In genomic region chrX:1927473-1928306, dm6 we compare ENCODE assay signal across 2 fruit fly cellular contexts.
TF ChIP-seq lines count a peak whose summit lies in the region.

CG11596 (plus strand) TSS chrX:1927683.

TF ChIP-seq in whole organism, adult, 20 proteins besides CTCF, POLR2A, EP300 and RAD21 (continued from another document):
- TF ChIP-seq CG7101 (tag; optimal IDR thresholded peaks at IDR 0.05; lab: Kevin White, UChicago), result peak; percentile 18

TF ChIP-seq in whole organism, embryonic, 481 proteins besides CTCF, POLR2A, EP300 and RAD21 (continued from another document and continues in another):
- TF ChIP-seq CG11723 (GFP tag; optimal IDR thresholded peaks at IDR 0.05; lab: Kevin White, UChicago) (no peak), CG10431 (GFP tag; optimal IDR thresholded peaks at IDR 0.05; lab: Kevin White, UChicago) (no peak), p53 (GFP tag; optimal IDR thresholded peaks at IDR 0.05; lab: Kevin White, UChicago) (peak; percentile 84), MBD-R2 (GFP tag; IDR thresholded peaks at IDR 0.05; lab: Robert Waterston, UW) (peak; percentile 28), CG18764 (GFP tag; optimal IDR thresholded peaks at IDR 0.05; lab: Kevin White, UChicago) (no peak), Dll (GFP tag; IDR thresholded peaks at IDR 0.05; lab: Robert Waterston, UW; ENCODE audit: partially characterized antibody) (0 out of 4 replicates have a peak, but pooled peaks have one; percentile 15), CG2120 (GFP tag; optimal IDR thresholded peaks at IDR 0.05; lab: Kevin White, UChicago) (peak; percentile 47), Eip74EF (GFP tag; optimal IDR thresholded peaks at IDR 0.05; lab: Kevin White, UChicago) (no peak), amos (GFP tag; IDR thresholded peaks at IDR 0.05; lab: Robert Waterston, UW; ENCODE audit: partially characterized antibody) (peak; percentile 34; the same call in 1 of the 2 replicates), CG11456 (GFP tag; IDR thresholded peaks at IDR 0.05; lab: Robert Waterston, UW) (no peak), GATAe (GFP tag; conservative IDR thresholded peaks at IDR 0.05; lab: Robert Waterston, UW) (peak; percentile 27; the same call in 1 of the 2 replicates), hth (optimal IDR thresholded peaks at IDR 0.05; lab: Kevin White, UChicago) (no peak), Xrp1 (GFP tag; IDR thresholded peaks at IDR 0.05; lab: Robert Waterston, UW) (peak; percentile 13; the same call in 1 of the 2 replicates), Atf-2 (GFP tag; optimal IDR thresholded peaks at IDR 0.05; lab: Kevin White, UChicago) (no peak), D (optimal IDR thresholded peaks at IDR 0.05; lab: Kevin White, UChicago) (no peak), D (GFP tag; optimal IDR thresholded peaks at IDR 0.05; lab: Kevin White, UChicago) (no peak), CG10366 (GFP tag; IDR thresholded peaks at IDR 0.05; lab: Robert Waterston, UW) (peak; percentile 20; the same call in 1 of the 2 replicates), CG11696 (GFP tag; IDR thresholded peaks at IDR 0.05; lab: Robert Waterston, UW) (no peak), da (GFP tag; optimal IDR thresholded peaks at IDR 0.05; lab: Kevin White, UChicago) (no peak), cato (GFP tag; optimal IDR thresholded peaks at IDR 0.05; lab: Kevin White, UChicago; ENCODE audit: borderline replicate concordance) (no peak), CG9932 (GFP tag; IDR thresholded peaks at IDR 0.05; lab: Robert Waterston, UW) (peak; percentile 58), sr (GFP tag; IDR thresholded peaks at IDR 0.05; lab: Robert Waterston, UW) (no peak), Hmr (GFP tag; optimal IDR thresholded peaks at IDR 0.05; lab: Kevin White, UChicago) (peak; percentile 17), NfI (GFP tag; optimal IDR thresholded peaks at IDR 0.05; lab: Kevin White, UChicago) (no peak), cg (GFP tag; optimal IDR thresholded peaks at IDR 0.05; lab: Kevin White, UChicago) (no peak), hbn (GFP tag; IDR thresholded peaks at IDR 0.05; lab: Robert Waterston, UW; ENCODE audit: partially characterized antibody) (no peak), CG9215 (GFP tag; IDR thresholded peaks at IDR 0.05; lab: Robert Waterston, UW) (peak; percentile 28; the same call in 1 of the 2 replicates), Spps (tag; optimal IDR thresholded peaks at IDR 0.05; lab: Kevin White, UChicago) (no peak), nom (GFP tag; optimal IDR thresholded peaks at IDR 0.05; lab: Kevin White, UChicago) (no peak), Hey (tag; optimal IDR thresholded peaks at IDR 0.05; lab: Kevin White, UChicago) (no peak), CG34422 (GFP tag; IDR thresholded peaks at IDR 0.05; lab: Robert Waterston, UW) (no peak), CG12236 (GFP tag; optimal IDR thresholded peaks at IDR 0.05; lab: Kevin White, UChicago) (no peak), kay (GFP tag; optimal IDR thresholded peaks at IDR 0.05; lab: Kevin White, UChicago) (no peak), Ssrp (tag; optimal IDR thresholded peaks at IDR 0.05; lab: Kevin White, UChicago) (no peak), rib (GFP tag; IDR thresholded peaks at IDR 0.05; lab: Robert Waterston, UW) (no peak), emc (GFP tag; optimal IDR thresholded peaks at IDR 0.05; lab: Kevin White, UChicago) (no peak), crc (GFP tag; optimal IDR thresholded peaks at IDR 0.05; lab: Kevin White, UChicago) (no peak), Usf (GFP tag; optimal IDR thresholded peaks at IDR 0.05; lab: Kevin White, UChicago) (no peak), tup (GFP tag; optimal IDR thresholded peaks at IDR 0.05; lab: Kevin White, UChicago) (no peak), CG17361 (GFP tag; IDR thresholded peaks at IDR 0.05; lab: Robert Waterston, UW) (0 out of 3 replicates have a peak, but pooled peaks have one; percentile 28), CG34376 (GFP tag; optimal IDR thresholded peaks at IDR 0.05; lab: Kevin White, UChicago) (no peak), Hr3 (GFP tag; optimal IDR thresholded peaks at IDR 0.05; lab: Kevin White, UChicago) (no peak), Dip2 (GFP tag; IDR thresholded peaks at IDR 0.05; lab: Robert Waterston, UW) (no peak), dm (GFP tag; optimal IDR thresholded peaks at IDR 0.05; lab: Kevin White, UChicago) (peak; percentile 46), CG30020 (tag; optimal IDR thresholded peaks at IDR 0.05; lab: Kevin White, UChicago) (no peak), Nf-YC (tag; optimal IDR thresholded peaks at IDR 0.05; lab: Kevin White, UChicago) (peak; percentile 20), CG33557 (GFP tag; optimal IDR thresholded peaks at IDR 0.05; lab: Kevin White, UChicago) (no peak), tio (GFP tag; optimal IDR thresholded peaks at IDR 0.05; lab: Kevin White, UChicago) (no peak), PHDP (tag; optimal IDR thresholded peaks at IDR 0.05; lab: Kevin White, UChicago) (peak; percentile 1), CG13894 (tag; optimal IDR thresholded peaks at IDR 0.05; lab: Kevin White, UChicago) (no peak), CG2712 (tag; optimal IDR thresholded peaks at IDR 0.05; lab: Kevin White, UChicago) (no peak), Ets97D (GFP tag; optimal IDR thresholded peaks at IDR 0.05; lab: Kevin White, UChicago) (peak; percentile 7), CG5953 (GFP tag; IDR thresholded peaks at IDR 0.05; lab: Robert Waterston, UW) (no peak), cwo (GFP tag; optimal IDR thresholded peaks at IDR 0.05; lab: Kevin White, UChicago) (peak; percentile 61), CG17612 (GFP tag; IDR thresholded peaks at IDR 0.05; lab: Robert Waterston, UW) (no peak), Sin3A (optimal IDR thresholded peaks at IDR 0.05; lab: Kevin White, UChicago) (peak; percentile 50), CG15269 (tag; optimal IDR thresholded peaks at IDR 0.05; lab: Kevin White, UChicago) (no peak), pzg (GFP tag; optimal IDR thresholded peaks at IDR 0.05; lab: Kevin White, UChicago) (peak; percentile 65), twi (tag; optimal IDR thresholded peaks at IDR 0.05; lab: Kevin White, UChicago) (peak; percentile 52), Ada2b (GFP tag; IDR thresholded peaks at IDR 0.05; lab: Robert Waterston, UW) (no peak), Deaf1 (tag; optimal IDR thresholded peaks at IDR 0.05; lab: Kevin White, UChicago) (peak; percentile 14), CG3407 (GFP tag; optimal IDR thresholded peaks at IDR 0.05; lab: Kevin White, UChicago) (no peak), CG8290 (GFP tag; optimal IDR thresholded peaks at IDR 0.05; lab: Kevin White, UChicago) (no peak), CG8290 (tag; optimal IDR thresholded peaks at IDR 0.05; lab: Kevin White, UChicago) (no peak), CG10321 (GFP tag; IDR thresholded peaks at IDR 0.05; lab: Robert Waterston, UW) (no peak), CG2202 (tag; optimal IDR thresholded peaks at IDR 0.05; lab: Kevin White, UChicago) (no peak), CG32772 (GFP tag; IDR thresholded peaks at IDR 0.05; lab: Robert Waterston, UW) (no peak), CG10565 (GFP tag; optimal IDR thresholded peaks at IDR 0.05; lab: Kevin White, UChicago) (no peak), CG18262 (tag; optimal IDR thresholded peaks at IDR 0.05; lab: Kevin White, UChicago) (no peak), CG9797 (GFP tag; optimal IDR thresholded peaks at IDR 0.05; lab: Kevin White, UChicago) (peak; percentile 71), so (GFP tag; IDR thresholded peaks at IDR 0.05; lab: Robert Waterston, UW) (0 out of 3 replicates have a peak, but pooled peaks have one; percentile 47), Adf1 (GFP tag; IDR thresholded peaks at IDR 0.05; lab: Robert Waterston, UW) (peak; percentile 60), vvl (GFP tag; IDR thresholded peaks at IDR 0.05; lab: Robert Waterston, UW) (peak; percentile 22; the same call in 1 of the 2 replicates), hkb (optimal IDR thresholded peaks at IDR 0.05; lab: Kevin White, UChicago) (no peak), hkb (GFP tag; IDR thresholded peaks at IDR 0.05; lab: Robert Waterston, UW) (0 out of 2 replicates have a peak, but pooled peaks have one; percentile 26), CG6272 (GFP tag; IDR thresholded peaks at IDR 0.05; lab: Robert Waterston, UW) (no peak), Lpt (GFP tag; optimal IDR thresholded peaks at IDR 0.05; lab: Kevin White, UChicago) (no peak), E2f2 (GFP tag; IDR thresholded peaks at IDR 0.05; lab: Robert Waterston, UW) (peak; percentile 91), CG16813 (GFP tag; IDR thresholded peaks at IDR 0.05; lab: Robert Waterston, UW; ENCODE audit: partially characterized antibody) (no peak), CG31365 (tag; optimal IDR thresholded peaks at IDR 0.05; lab: Kevin White, UChicago) (no peak), gcm2 (GFP tag; optimal IDR thresholded peaks at IDR 0.05; lab: Kevin White, UChicago) (no peak), her (GFP tag; optimal IDR thresholded peaks at IDR 0.05; lab: Kevin White, UChicago) (peak; percentile 99), fd102C (GFP tag; optimal IDR thresholded peaks at IDR 0.05; lab: Kevin White, UChicago) (no peak), toy (GFP tag; IDR thresholded peaks at IDR 0.05; lab: Robert Waterston, UW) (no peak), CG9817 (tag; optimal IDR thresholded peaks at IDR 0.05; lab: Kevin White, UChicago) (no peak), CG16863 (GFP tag; optimal IDR thresholded peaks at IDR 0.05; lab: Kevin White, UChicago) (peak; percentile 93), mirr (GFP tag; optimal IDR thresholded peaks at IDR 0.05; lab: Kevin White, UChicago) (peak; percentile 28), CG17359 (tag; optimal IDR thresholded peaks at IDR 0.05; lab: Kevin White, UChicago) (no peak), CG3995 (GFP tag; optimal IDR thresholded peaks at IDR 0.05; lab: Kevin White, UChicago) (no peak), lab (GFP tag; optimal IDR thresholded peaks at IDR 0.05; lab: Kevin White, UChicago) (peak; percentile 26), pan (optimal IDR thresholded peaks at IDR 0.05; lab: Kevin White, UChicago) (no peak), pan (GFP tag; optimal IDR thresholded peaks at IDR 0.05 in 1 of 2, IDR thresholded peaks at IDR 0.05 in 1 of 2) (no peak), lbe (GFP tag; optimal IDR thresholded peaks at IDR 0.05; lab: Kevin White, UChicago) (no peak), grau (tag; optimal IDR thresholded peaks at IDR 0.05; lab: Kevin White, UChicago) (peak; percentile 12), sens (GFP tag; lab: Kevin White, UChicago) (peak; percentile 56), CG3847 (GFP tag; IDR thresholded peaks at IDR 0.05; lab: Robert Waterston, UW) (no peak), CG1603 (tag; optimal IDR thresholded peaks at IDR 0.05; lab: Kevin White, UChicago) (peak; percentile 43), CG1602 (GFP tag; optimal IDR thresholded peaks at IDR 0.05; lab: Kevin White, UChicago) (no peak), stwl (tag; optimal IDR thresholded peaks at IDR 0.05; lab: Kevin White, UChicago) (peak; percentile 30), CG3281 (GFP tag; optimal IDR thresholded peaks at IDR 0.05; lab: Kevin White, UChicago) (no peak), Rx (GFP tag; IDR thresholded peaks at IDR 0.05; lab: Robert Waterston, UW) (0 out of 2 replicates have a peak, but pooled peaks have one; percentile 11), chm (GFP tag; IDR thresholded peaks at IDR 0.05; lab: Robert Waterston, UW) (0 out of 2 replicates have a peak, but pooled peaks have one; percentile 24), CG9727 (GFP tag; optimal IDR thresholded peaks at IDR 0.05; lab: Kevin White, UChicago) (no peak), dysf (GFP tag; IDR thresholded peaks at IDR 0.05; lab: Robert Waterston, UW) (no peak), Sry-δ (GFP tag; optimal IDR thresholded peaks at IDR 0.05; lab: Kevin White, UChicago) (peak; percentile 34), Med (GFP tag; lab: Kevin White, UChicago) (peak; percentile 72), CG7786 (GFP tag; optimal IDR thresholded peaks at IDR 0.05; lab: Kevin White, UChicago) (peak; percentile 18), CG11504 (tag; optimal IDR thresholded peaks at IDR 0.05; lab: Kevin White, UChicago) (no peak), zfh1 (GFP tag; IDR thresholded peaks at IDR 0.05; lab: Robert Waterston, UW) (0 out of 3 replicates have a peak, but pooled peaks have one; percentile 23), CG7271 (tag; optimal IDR thresholded peaks at IDR 0.05; lab: Kevin White, UChicago) (peak; percentile 1), CG7963 (GFP tag; IDR thresholded peaks at IDR 0.05; lab: Robert Waterston, UW; ENCODE audit: partially characterized antibody) (no peak), slp2 (GFP tag; optimal IDR thresholded peaks at IDR 0.05; lab: Kevin White, UChicago) (no peak), CG3838 (GFP tag; optimal IDR thresholded peaks at IDR 0.05; lab: Kevin White, UChicago) (no peak), eyg (GFP tag; optimal IDR thresholded peaks at IDR 0.05; lab: Kevin White, UChicago) (no peak), CG30403 (GFP tag; optimal IDR thresholded peaks at IDR 0.05; lab: Kevin White, UChicago) (peak; percentile 13), Bgb (GFP tag; IDR thresholded peaks at IDR 0.05; lab: Robert Waterston, UW; ENCODE audit: partially characterized antibody) (0 out of 2 replicates have a peak, but pooled peaks have one; percentile 6), CG4617 (GFP tag; optimal IDR thresholded peaks at IDR 0.05; lab: Kevin White, UChicago; ENCODE audit: borderline replicate concordance) (peak; percentile 75), danr (GFP tag; IDR thresholded peaks at IDR 0.05; lab: Robert Waterston, UW) (no peak), lov (optimal IDR thresholded peaks at IDR 0.05; lab: Kevin White, UChicago) (no peak), lov (GFP tag; IDR thresholded peaks at IDR 0.05; lab: Robert Waterston, UW) (no peak), tgo (GFP tag; IDR thresholded peaks at IDR 0.05; lab: Robert Waterston, UW) (0 out of 3 replicates have a peak, but pooled peaks have one; percentile 25), Ptx1 (GFP tag; IDR thresholded peaks at IDR 0.05; lab: Robert Waterston, UW) (no peak), CG17802 (tag; optimal IDR thresholded peaks at IDR 0.05; lab: Kevin White, UChicago) (no peak), lilli (GFP tag; optimal IDR thresholded peaks at IDR 0.05; lab: Kevin White, UChicago) (peak; percentile 4), CG2129 (GFP tag; IDR thresholded peaks at IDR 0.05; lab: Robert Waterston, UW; ENCODE audit: partially characterized antibody) (no peak), stc (GFP tag; IDR thresholded peaks at IDR 0.05; lab: Robert Waterston, UW) (no peak), fru (optimal IDR thresholded peaks at IDR 0.05; lab: Kevin White, UChicago) (no peak), prd (optimal IDR thresholded peaks at IDR 0.05; lab: Kevin White, UChicago) (no peak), prd (GFP tag; IDR thresholded peaks at IDR 0.05; lab: Robert Waterston, UW) (no peak), trem (tag; optimal IDR thresholded peaks at IDR 0.05; lab: Kevin White, UChicago) (peak; percentile 46), Hsf (GFP tag; optimal IDR thresholded peaks at IDR 0.05; lab: Kevin White, UChicago) (peak; percentile 4), CG4707 (GFP tag; optimal IDR thresholded peaks at IDR 0.05; lab: Kevin White, UChicago) (no peak)
